Fruit fly (Drosophila melanogaster) whole organism, wandering third instar larva: ENCODE measurements around the gene Pex19.

Source experiments
- HLH106 ChIP-seq: fragments of 200-800 bp; optimal IDR thresholded peaks from 3 replicates; lab custom pipeline; 2019; ENCODE audit warnings: missing biosample characterization, mild to moderate bottlenecking, missing genetic modification characterization, moderate library complexity
- fru ChIP-seq: fragments of 200-800 bp; sonication (Bioruptor generic); optimal IDR thresholded peaks from 3 replicates; lab custom pipeline; 2016; ENCODE audit warnings: missing biosample characterization, mild to moderate bottlenecking, missing genetic modification characterization

DNA sequence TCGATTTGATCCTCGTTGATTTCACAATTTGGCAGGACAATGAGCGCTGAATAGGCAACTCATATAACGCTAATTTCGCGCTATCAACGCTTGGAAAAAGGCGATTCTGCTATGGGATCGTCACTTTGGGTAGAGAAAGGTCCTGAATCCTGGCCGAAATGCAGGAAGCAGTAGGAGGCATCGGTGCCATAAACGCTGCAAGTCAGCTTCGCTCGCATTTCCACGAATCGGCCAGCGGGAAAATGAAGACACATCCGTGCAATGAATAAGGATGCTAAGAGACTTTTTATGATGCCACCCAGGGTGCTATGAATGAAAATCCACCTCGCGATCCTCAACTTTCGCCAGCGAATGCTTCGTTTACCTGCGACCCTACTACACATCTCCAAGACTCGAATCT, 4.2 kb upstream of the Pex19 start:
- TF ChIP-seq fru (GFP tag; lab: Kevin White, UChicago) (no peak), HLH106 (tag; lab: Kevin White, UChicago) (no peak)
